Fruit fly (Drosophila melanogaster): ENCODE results near the gene Pglym87.

Pglym87 gene

DNA sequence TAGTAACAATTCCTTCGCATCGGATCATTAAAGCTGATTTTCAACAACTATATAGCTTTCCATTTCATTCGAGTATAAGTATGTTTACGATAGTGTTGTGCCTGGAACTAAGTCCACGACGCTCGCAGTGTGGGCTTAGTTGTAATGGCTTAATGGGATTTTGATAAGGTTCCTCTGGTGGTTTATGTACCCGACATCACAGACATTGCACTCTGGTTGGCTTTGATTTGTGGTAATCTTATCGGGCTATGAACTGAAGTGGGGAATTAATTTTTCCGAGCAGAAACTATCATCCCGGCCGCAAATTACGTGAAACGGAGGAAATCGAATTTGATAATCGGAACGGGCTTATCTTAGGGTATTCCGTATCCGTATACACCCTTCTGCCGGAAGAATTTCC lies 21.0 kb downstream of the Pglym87 start:
- TF ChIP-seq tj (GFP tag; optimal IDR thresholded peaks at IDR 0.05) (no peak), CG14711 (tag; optimal IDR thresholded peaks at IDR 0.05) (no peak), Crg-1 (GFP tag; optimal IDR thresholded peaks at IDR 0.05) (no peak), kay (GFP tag; ENCODE audit: borderline replicate concordance) (no peak), CG33017 (tag; optimal IDR thresholded peaks at IDR 0.05) (no peak), Hr96 (GFP tag; optimal IDR thresholded peaks at IDR 0.05) (no peak), CG11617 (GFP tag; optimal IDR thresholded peaks at IDR 0.05) (no peak), bab1 (GFP tag; optimal IDR thresholded peaks at IDR 0.05) (no peak), ovo (GFP tag; optimal IDR thresholded peaks at IDR 0.05) (no peak), CG1620 (GFP tag; optimal IDR thresholded peaks at IDR 0.05) (no peak), toe (GFP tag; optimal IDR thresholded peaks at IDR 0.05) (no peak), cnc (optimal IDR thresholded peaks at IDR 0.05) (no peak), cic (GFP tag; optimal IDR thresholded peaks at IDR 0.05) (no peak), CG7101 (tag; optimal IDR thresholded peaks at IDR 0.05) (no peak), Mnt (GFP tag; optimal IDR thresholded peaks at IDR 0.05) (no peak), Clk (GFP tag; optimal IDR thresholded peaks at IDR 0.05) (no peak), pad (GFP tag; optimal IDR thresholded peaks at IDR 0.05) (no peak)

dm6 chr3R:12210260-12210659 lies 22.3 kb downstream of the Pglym87 start, which contains the start of gene CG4830:
CG4830 (minus strand) TSS chr3R:12210360.
- TF ChIP-seq CG33017 (tag; optimal IDR thresholded peaks at IDR 0.05): no peak
- TF ChIP-seq bab1 (GFP tag; optimal IDR thresholded peaks at IDR 0.05): no peak
- TF ChIP-seq CG7101 (tag; optimal IDR thresholded peaks at IDR 0.05): no peak
- TF ChIP-seq ovo (GFP tag; optimal IDR thresholded peaks at IDR 0.05): no peak

DNA sequence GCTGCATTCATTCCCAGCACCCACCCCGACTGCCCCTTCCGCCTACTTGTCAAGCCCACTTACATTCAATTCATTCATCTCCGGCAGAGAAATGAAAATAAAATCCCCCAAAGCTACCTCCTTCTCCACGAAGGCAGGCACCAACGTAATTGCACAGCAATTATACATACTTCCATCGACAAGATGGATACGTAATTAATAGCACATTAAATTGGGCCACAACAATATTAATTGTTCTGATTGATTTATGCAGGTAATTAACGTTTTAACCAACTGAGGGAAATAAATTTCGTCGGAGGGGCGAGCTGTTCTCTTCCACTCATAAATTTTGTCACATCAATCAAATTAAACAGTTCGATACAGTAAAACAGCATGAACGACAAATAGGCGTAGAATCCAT lies 34.9 kb downstream of the Pglym87 start, which contains the start of gene Adk1:
TSS of gene Adk1 (plus strand) at position 301 of the 400 bp plus-strand sequence.
- TF ChIP-seq Clk (GFP tag; optimal IDR thresholded peaks at IDR 0.05) (no peak), Mnt (GFP tag; optimal IDR thresholded peaks at IDR 0.05) (no peak), CG7045 (GFP tag; optimal IDR thresholded peaks at IDR 0.05) (no peak), CG33017 (tag; optimal IDR thresholded peaks at IDR 0.05) (no peak), CG11617 (GFP tag; optimal IDR thresholded peaks at IDR 0.05) (no peak), bab1 (GFP tag; optimal IDR thresholded peaks at IDR 0.05) (no peak), cic (GFP tag; optimal IDR thresholded peaks at IDR 0.05) (no peak), CG7101 (tag; optimal IDR thresholded peaks at IDR 0.05) (no peak), tj (GFP tag; optimal IDR thresholded peaks at IDR 0.05) (no peak), Hr96 (GFP tag; optimal IDR thresholded peaks at IDR 0.05) (no peak), CG14711 (tag; optimal IDR thresholded peaks at IDR 0.05) (no peak)

dm6 chr3R:12196100-12196499 lies 36.4 kb downstream of the Pglym87 start:
- TF ChIP-seq Hr96 (GFP tag; optimal IDR thresholded peaks at IDR 0.05) (no peak), CG11617 (GFP tag; optimal IDR thresholded peaks at IDR 0.05) (no peak), CG1620 (GFP tag; optimal IDR thresholded peaks at IDR 0.05) (no peak), toe (GFP tag; optimal IDR thresholded peaks at IDR 0.05) (no peak), CG7045 (GFP tag; optimal IDR thresholded peaks at IDR 0.05) (no peak), cnc (optimal IDR thresholded peaks at IDR 0.05) (no peak), tj (GFP tag; optimal IDR thresholded peaks at IDR 0.05) (no peak), CG7101 (tag; optimal IDR thresholded peaks at IDR 0.05) (no peak)

DNA sequence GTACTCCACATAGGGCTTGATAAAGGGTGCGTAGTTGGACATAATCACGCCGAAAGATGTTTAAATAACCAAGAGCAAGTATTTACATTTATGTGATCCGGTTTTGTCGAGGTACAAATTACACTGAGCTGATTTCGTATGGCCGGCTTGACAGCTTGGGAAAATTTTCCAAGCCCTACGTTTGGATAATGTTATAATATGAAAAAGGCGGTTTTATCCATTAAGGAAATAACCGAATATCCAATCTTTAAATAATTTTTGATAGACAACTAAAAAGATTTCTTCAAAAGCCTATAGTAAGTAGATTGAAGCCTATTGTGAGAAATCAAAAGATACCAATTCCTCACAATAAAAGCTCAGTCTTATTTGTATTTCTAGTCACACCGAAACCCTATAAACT lies 37.6 kb downstream of the Pglym87 start, which contains the start of the genes eIF3d2 and CG43450:
TSS of gene eIF3d2 (minus strand) at position 101 of the 400 bp plus-strand sequence.
TSS of gene CG43450 (plus strand) at position 384 of the 400 bp plus-strand sequence.
- TF ChIP-seq CG14711 (tag; optimal IDR thresholded peaks at IDR 0.05): no peak
- TF ChIP-seq kay (GFP tag; ENCODE audit: borderline replicate concordance): no peak
- no peak for TF ChIP-seq Hr96 (GFP tag; optimal IDR thresholded peaks at IDR 0.05)
- TF ChIP-seq bab1 (GFP tag; optimal IDR thresholded peaks at IDR 0.05): no peak
- no peak for TF ChIP-seq CG5204 (GFP tag; optimal IDR thresholded peaks at IDR 0.05)
- no peak for TF ChIP-seq tj (GFP tag; optimal IDR thresholded peaks at IDR 0.05)
- TF ChIP-seq CG33017 (tag; optimal IDR thresholded peaks at IDR 0.05): no peak
- TF ChIP-seq pad (GFP tag; optimal IDR thresholded peaks at IDR 0.05): no peak
- no peak for TF ChIP-seq CG11617 (GFP tag; optimal IDR thresholded peaks at IDR 0.05)
- TF ChIP-seq Clk (GFP tag; optimal IDR thresholded peaks at IDR 0.05): no peak
- TF ChIP-seq ovo (GFP tag; optimal IDR thresholded peaks at IDR 0.05): no peak
- TF ChIP-seq cic (GFP tag; optimal IDR thresholded peaks at IDR 0.05): no peak
- TF ChIP-seq CG7101 (tag; optimal IDR thresholded peaks at IDR 0.05): no peak
- TF ChIP-seq CG12768 (GFP tag; optimal IDR thresholded peaks at IDR 0.05): no peak
- TF ChIP-seq Crg-1 (GFP tag; optimal IDR thresholded peaks at IDR 0.05): no peak
- no peak for TF ChIP-seq CG7045 (GFP tag; optimal IDR thresholded peaks at IDR 0.05)
- no peak for TF ChIP-seq toe (GFP tag; optimal IDR thresholded peaks at IDR 0.05)
- TF ChIP-seq Mnt (GFP tag; optimal IDR thresholded peaks at IDR 0.05): no peak
- no peak for TF ChIP-seq CG1620 (GFP tag; optimal IDR thresholded peaks at IDR 0.05)

dm6 chr3R:12185615-12186014 lies 46.9 kb downstream of the Pglym87 start:
- TF ChIP-seq Clk (GFP tag; optimal IDR thresholded peaks at IDR 0.05) (no peak), cic (GFP tag; optimal IDR thresholded peaks at IDR 0.05) (no peak), kay (GFP tag; ENCODE audit: borderline replicate concordance) (no peak), CG33017 (tag; optimal IDR thresholded peaks at IDR 0.05) (no peak), Hr96 (GFP tag; optimal IDR thresholded peaks at IDR 0.05) (no peak), bab1 (GFP tag; optimal IDR thresholded peaks at IDR 0.05) (no peak), CG12768 (GFP tag; optimal IDR thresholded peaks at IDR 0.05) (no peak), ovo (GFP tag; optimal IDR thresholded peaks at IDR 0.05) (no peak), Crg-1 (GFP tag; optimal IDR thresholded peaks at IDR 0.05) (no peak), CG5204 (GFP tag; optimal IDR thresholded peaks at IDR 0.05) (no peak), tj (GFP tag; optimal IDR thresholded peaks at IDR 0.05) (no peak), CG7045 (GFP tag; optimal IDR thresholded peaks at IDR 0.05) (no peak), CG7101 (tag; optimal IDR thresholded peaks at IDR 0.05) (no peak), cnc (optimal IDR thresholded peaks at IDR 0.05) (no peak), CG11617 (GFP tag; optimal IDR thresholded peaks at IDR 0.05) (no peak), toe (GFP tag; optimal IDR thresholded peaks at IDR 0.05) (no peak), CG14711 (tag; optimal IDR thresholded peaks at IDR 0.05) (no peak), pad (GFP tag; optimal IDR thresholded peaks at IDR 0.05) (no peak)

Measured in whole organism, adult.